Worm (Caenorhabditis elegans): Measurements from ENCODE around the gene clec-126.
A peak's percentile ranks its signal among the peaks of the same experiment; 100 is the strongest.

clec-126 gene

DNA sequence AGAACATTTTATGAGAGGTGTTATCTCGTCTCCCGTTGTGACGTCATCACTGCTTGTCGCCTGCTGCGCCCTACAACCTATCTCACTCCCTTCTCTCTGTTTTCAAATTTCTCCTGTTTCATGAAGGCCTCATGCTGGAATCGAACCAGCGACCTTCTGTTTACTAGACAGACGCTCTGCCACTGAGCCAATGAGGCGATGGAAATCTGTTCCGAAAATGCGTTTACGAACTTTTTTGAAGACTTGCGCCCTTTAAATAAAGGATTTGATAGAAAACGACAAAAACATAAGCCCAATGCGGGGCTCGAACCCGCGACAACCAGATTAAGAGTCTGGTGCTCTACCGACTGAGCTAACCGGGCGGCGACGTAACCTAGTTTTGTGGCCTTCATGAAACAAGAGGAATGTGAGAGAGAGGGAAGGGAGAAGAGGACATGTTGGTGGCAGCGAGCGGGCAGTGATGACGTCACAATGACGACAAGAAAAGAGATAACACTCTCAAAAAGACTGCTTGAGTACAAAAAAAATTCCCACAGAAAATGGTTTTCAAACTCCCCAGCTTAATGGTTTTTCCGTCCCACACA lies at the start of gene clec-126:
Gene clec-126 (plus strand): TSS at position 534 of the 584 bp plus-strand sequence.
- TF ChIP-seq unc-62 (GFP tag; optimal IDR thresholded peaks at IDR 0.05) (no peak), alr-1 (tag; optimal IDR thresholded peaks at IDR 0.05) (no peak), lin-39 (tag; optimal IDR thresholded peaks at IDR 0.05) (no peak), ceh-82 (tag; optimal IDR thresholded peaks at IDR 0.05) (no peak), ZK546.5 (tag; optimal IDR thresholded peaks at IDR 0.05) (no peak), nhr-6 (tag; optimal IDR thresholded peaks at IDR 0.05) (no peak), dmd-4 (tag; optimal IDR thresholded peaks at IDR 0.05) (no peak), F13H6.1 (tag; optimal IDR thresholded peaks at IDR 0.05) (peak; percentile 66), ztf-4 (tag; optimal IDR thresholded peaks at IDR 0.05) (peak; percentile 21), ztf-1 (GFP tag; conservative IDR thresholded peaks at IDR 0.05) (no peak), sma-3 (GFP tag; optimal IDR thresholded peaks at IDR 0.05) (peak; percentile 81), R02D3.7 (tag; optimal IDR thresholded peaks at IDR 0.05) (no peak), egl-27 (tag; optimal IDR thresholded peaks at IDR 0.05) (peak; percentile 48), ama-1 (optimal IDR thresholded peaks at IDR 0.05) (no peak), aly-2 (tag; optimal IDR thresholded peaks at IDR 0.05) (no peak), Y55F3AM.14 (GFP tag; optimal IDR thresholded peaks at IDR 0.05) (peak; percentile 52), lin-13 (GFP tag; optimal IDR thresholded peaks at IDR 0.05) (peak; percentile 81), nhr-25 (tag; optimal IDR thresholded peaks at IDR 0.05) (peak; percentile 12), nhr-23 (tag; optimal IDR thresholded peaks at IDR 0.05) (no peak), sem-4 (tag; optimal IDR thresholded peaks at IDR 0.05) (no peak), nhr-10 (tag; optimal IDR thresholded peaks at IDR 0.05) (no peak), nhr-12 (tag; optimal IDR thresholded peaks at IDR 0.05) (no peak), peb-1 (tag; optimal IDR thresholded peaks at IDR 0.05) (no peak), elt-3 (tag; optimal IDR thresholded peaks at IDR 0.05) (no peak), nhr-129 (tag; optimal IDR thresholded peaks at IDR 0.05) (peak; percentile 86), snpc-4 (tag; optimal IDR thresholded peaks at IDR 0.05) (peak; percentile 32), gmeb-1 (tag; optimal IDR thresholded peaks at IDR 0.05) (peak; percentile 72), nhr-11 (tag; optimal IDR thresholded peaks at IDR 0.05) (peak; percentile 54), lin-11 (tag; optimal IDR thresholded peaks at IDR 0.05) (no peak), nhr-77 (tag; optimal IDR thresholded peaks at IDR 0.05) (no peak), zag-1 (tag; optimal IDR thresholded peaks at IDR 0.05) (peak; percentile 15), ceh-16 (tag; optimal IDR thresholded peaks at IDR 0.05) (peak; percentile 2), nhr-21 (tag; optimal IDR thresholded peaks at IDR 0.05) (peak; percentile 80), ztf-11 (tag; optimal IDR thresholded peaks at IDR 0.05) (no peak), blmp-1 (tag; optimal IDR thresholded peaks at IDR 0.05; ENCODE audit: insufficient read depth) (no peak), skn-1 (tag; optimal IDR thresholded peaks at IDR 0.05) (no peak), C34F6.9 (tag; optimal IDR thresholded peaks at IDR 0.05) (peak; percentile 71), lsy-2 (tag; optimal IDR thresholded peaks at IDR 0.05) (peak; percentile 21 to 84), mdl-1 (tag; optimal IDR thresholded peaks at IDR 0.05) (no peak), unc-39 (tag; optimal IDR thresholded peaks at IDR 0.05) (no peak), nhr-237 (tag; optimal IDR thresholded peaks at IDR 0.05) (no peak), fos-1 (tag; optimal IDR thresholded peaks at IDR 0.05) (peak; percentile 77), mbf-1 (tag; optimal IDR thresholded peaks at IDR 0.05) (no peak), elt-1 (tag; optimal IDR thresholded peaks at IDR 0.05) (no peak), mab-5 (tag; optimal IDR thresholded peaks at IDR 0.05) (peak; percentile 41), sma-9 (GFP tag; optimal IDR thresholded peaks at IDR 0.05) (no peak), sma-9 (tag; optimal IDR thresholded peaks at IDR 0.05) (no peak), crh-2 (tag; optimal IDR thresholded peaks at IDR 0.05) (peak; percentile 81), unc-55 (GFP tag; optimal IDR thresholded peaks at IDR 0.05) (peak; percentile 44)
